Worm (Caenorhabditis elegans) whole organism, young adult: ENCODE measurements around the gene H04M03.12.

Experiments
- B0019.2 ChIP-seq: fragments of 200-800 bp; sonication (Bioruptor generic); conservative IDR thresholded peaks from 2 replicates; pipeline ENCODE4 v1.3.6; 2022; ENCODE audit warnings: missing genetic modification reagents, missing genetic modification characterization, missing compliant biosample characterization
- C17E4.6 ChIP-seq: fragments of 200-800 bp; sonication (Bioruptor generic); IDR thresholded peaks from 2 replicates; pipeline ENCODE4 v1.3.6; 2022; ENCODE audit warnings: missing genetic modification reagents, missing genetic modification characterization, missing compliant biosample characterization
- F33H1.4 ChIP-seq: fragments of 200-800 bp; sonication (Bioruptor generic); IDR thresholded peaks from 2 replicates; pipeline ENCODE4 v1.3.6; 2022; ENCODE audit warnings: missing genetic modification reagents, missing genetic modification characterization, missing compliant biosample characterization
- F52B5.7 ChIP-seq: sonication (generic microtip); optimal IDR thresholded peaks from 2 replicates; lab custom pipeline; 2016; ENCODE audit warnings: mild to moderate bottlenecking, missing genetic modification characterization, missing compliant biosample characterization
- K12H6.12 ChIP-seq: fragments of 200-800 bp; sonication (Bioruptor generic); optimal IDR thresholded peaks from 2 replicates; lab custom pipeline; 2018; ENCODE audit warnings: mild to moderate bottlenecking, missing genetic modification characterization, missing compliant biosample characterization
- Y95B8A.8 ChIP-seq: fragments of 200-800 bp; sonication (Bioruptor generic); IDR thresholded peaks from 2 replicates; pipeline ENCODE4 v1.3.6; 2022; ENCODE audit warnings: missing genetic modification reagents, missing genetic modification characterization, missing compliant biosample characterization
- ZK185.1 ChIP-seq: sonication (generic microtip); optimal IDR thresholded peaks from 2 replicates; lab custom pipeline; 2016; ENCODE audit warnings: mild to moderate bottlenecking, missing genetic modification characterization, missing compliant biosample characterization; ENCODE audit not compliant: poor library complexity, severe bottlenecking
- ama-1 ChIP-seq, 3 experiments: fragments of 150-350 bp in 1 of 3; sonication (generic microtip) in 2 of 3; optimal IDR thresholded peaks; 2 replicates each; lab custom pipeline; 2014 to 2018; ENCODE audit warnings: missing biosample characterization in 2 of 3, missing genetic modification characterization in 2 of 3, missing genetic modification reagents in 2 of 3
- athp-1 ChIP-seq: sonication (generic microtip); optimal IDR thresholded peaks from 2 replicates; lab custom pipeline; 2017; ENCODE audit warnings: mild to moderate bottlenecking, missing genetic modification characterization, missing compliant biosample characterization
- attf-5 ChIP-seq: fragments of 200-800 bp; sonication (Bioruptor generic); optimal IDR thresholded peaks from 2 replicates; lab custom pipeline; 2018; ENCODE audit warnings: mild to moderate bottlenecking, missing genetic modification characterization, missing compliant biosample characterization
- bed-1 ChIP-seq: fragments of 200-800 bp; sonication (Bioruptor generic); IDR thresholded peaks from 2 replicates; pipeline ENCODE4 v1.3.6; 2022; ENCODE audit warnings: missing genetic modification reagents, missing genetic modification characterization, missing compliant biosample characterization
- cebp-1 ChIP-seq, 2 experiments: fragments of 200-800 bp in 1 of 2; sonication (Bioruptor generic) in 1 of 2; sonication (generic microtip) in 1 of 2; IDR thresholded peaks in 1 of 2; optimal IDR thresholded peaks in 1 of 2; 2 replicates each; pipeline versions ENCODE4 v1.3.6 to Lab custom; 2017 to 2022; ENCODE audit warnings: missing compliant biosample characterization in 2 of 2, missing genetic modification characterization in 2 of 2, mild to moderate bottlenecking in 1 of 2, missing genetic modification reagents in 1 of 2, moderate library complexity in 1 of 2
- ceh-27 ChIP-seq: fragments of 200-800 bp; sonication (Bioruptor generic); optimal IDR thresholded peaks from 2 replicates; lab custom pipeline; 2018; ENCODE audit warnings: mild to moderate bottlenecking, missing genetic modification characterization, moderate library complexity, missing compliant biosample characterization
- ceh-40 ChIP-seq: fragments of 200-800 bp; sonication (Bioruptor generic); IDR thresholded peaks from 2 replicates; pipeline ENCODE4 v1.3.6; 2022; ENCODE audit warnings: missing genetic modification characterization, missing compliant biosample characterization
- ceh-58 ChIP-seq: fragments of 200-800 bp; sonication (Bioruptor generic); IDR thresholded peaks from 2 replicates; pipeline ENCODE4 v1.3.6; 2022; ENCODE audit warnings: missing genetic modification characterization, missing compliant biosample characterization
- ceh-91 ChIP-seq: fragments of 200-800 bp; sonication (Bioruptor generic); IDR thresholded peaks from 2 replicates; pipeline ENCODE4 v1.3.6; 2022; ENCODE audit warnings: missing genetic modification reagents, missing genetic modification characterization, missing compliant biosample characterization
- efl-1 ChIP-seq: fragments of 150-350 bp; optimal IDR thresholded peaks from 2 replicates; lab custom pipeline; 2014; ENCODE audit warnings: missing biosample characterization, missing genetic modification reagents, missing genetic modification characterization
- egrh-3 ChIP-seq: fragments of 200-800 bp; sonication (Bioruptor generic); IDR thresholded peaks from 2 replicates; pipeline ENCODE4 v1.3.6; 2022; ENCODE audit warnings: missing genetic modification reagents, missing genetic modification characterization, missing compliant biosample characterization
- hmg-20 ChIP-seq: fragments of 200-800 bp; sonication (Bioruptor generic); IDR thresholded peaks from 2 replicates; pipeline ENCODE4 v1.3.6; 2022; ENCODE audit warnings: missing genetic modification reagents, missing genetic modification characterization, missing compliant biosample characterization
- hrde-1 ChIP-seq: sonication (generic microtip); optimal IDR thresholded peaks from 2 replicates; lab custom pipeline; 2016; ENCODE audit warnings: missing genetic modification characterization, mild to moderate bottlenecking, missing compliant biosample characterization, moderate library complexity, missing genotype, missing genetic modification reagents, borderline replicate concordance
- hsf-1 ChIP-seq: fragments of 200-800 bp; sonication (Bioruptor generic); IDR thresholded peaks from 2 replicates; pipeline ENCODE4 v1.3.6; 2022; ENCODE audit warnings: missing genetic modification reagents, missing genetic modification characterization, missing compliant biosample characterization
- lag-1 ChIP-seq: fragments of 200-800 bp; sonication (Bioruptor generic); IDR thresholded peaks from 2 replicates; pipeline ENCODE4 v1.3.6; 2022; ENCODE audit warnings: missing genetic modification reagents, missing genetic modification characterization, missing compliant biosample characterization
- let-607 ChIP-seq, 2 experiments: fragments of 200-800 bp in 1 of 2; sonication (Bioruptor generic) in 1 of 2; sonication (generic microtip) in 1 of 2; optimal IDR thresholded peaks; 2 replicates each; lab custom pipeline; 2016 to 2018; ENCODE audit warnings: mild to moderate bottlenecking in 2 of 2, missing compliant biosample characterization in 2 of 2, missing genetic modification characterization in 2 of 2, moderate library complexity in 2 of 2, missing genotype in 1 of 2
- lin-26 ChIP-seq: fragments of 200-800 bp; sonication (Bioruptor generic); IDR thresholded peaks from 2 replicates; pipeline ENCODE4 v1.3.6; 2022; ENCODE audit warnings: missing genetic modification reagents, missing genetic modification characterization, missing compliant biosample characterization
- lin-40 ChIP-seq: sonication (generic microtip); optimal IDR thresholded peaks from 2 replicates; lab custom pipeline; 2016; ENCODE audit warnings: missing genetic modification characterization, mild to moderate bottlenecking, missing compliant biosample characterization, missing genotype, missing genetic modification reagents
- lir-1 ChIP-seq: fragments of 200-800 bp; sonication (Bioruptor generic); conservative IDR thresholded peaks from 2 replicates; pipeline ENCODE4 v1.3.6; 2022; ENCODE audit warnings: missing genetic modification reagents, missing genetic modification characterization, missing compliant biosample characterization
- lsl-1 ChIP-seq: fragments of 200-800 bp; sonication (Bioruptor generic); optimal IDR thresholded peaks from 2 replicates; lab custom pipeline; 2018; ENCODE audit warnings: mild to moderate bottlenecking, missing genetic modification characterization, moderate library complexity, missing compliant biosample characterization
- madf-10 ChIP-seq: sonication (generic microtip); optimal IDR thresholded peaks from 2 replicates; lab custom pipeline; 2016; ENCODE audit warnings: mild to moderate bottlenecking, missing genetic modification characterization, missing compliant biosample characterization
- nhr-120 ChIP-seq: fragments of 200-800 bp; sonication (Bioruptor generic); IDR thresholded peaks from 2 replicates; pipeline ENCODE4 v1.3.6; 2022; ENCODE audit warnings: missing genetic modification characterization, missing compliant biosample characterization
- nhr-80 ChIP-seq: sonication (generic microtip); optimal IDR thresholded peaks from 2 replicates; lab custom pipeline; 2016; ENCODE audit warnings: missing genetic modification characterization, missing compliant biosample characterization
- rcor-1 ChIP-seq: fragments of 200-800 bp; sonication (Bioruptor generic); IDR thresholded peaks from 2 replicates; pipeline ENCODE4 v1.3.6; 2022; ENCODE audit warnings: missing genetic modification reagents, missing genetic modification characterization, missing compliant biosample characterization
- rec-8 ChIP-seq, 2 experiments: sonication (generic microtip); optimal IDR thresholded peaks; 2 replicates each; lab custom pipeline; 2016; ENCODE audit warnings: mild to moderate bottlenecking in 2 of 2, missing genetic modification characterization in 2 of 2, missing genetic modification reagents in 2 of 2, missing genotype in 2 of 2, missing biosample characterization in 1 of 2, missing compliant biosample characterization in 1 of 2, moderate library complexity in 1 of 2
- repo-1 ChIP-seq: sonication (generic microtip); optimal IDR thresholded peaks from 2 replicates; lab custom pipeline; 2017; ENCODE audit warnings: mild to moderate bottlenecking, missing genetic modification characterization, missing compliant biosample characterization
- snpc-1.3 ChIP-seq: sonication (generic microtip); optimal IDR thresholded peaks from 2 replicates; lab custom pipeline; 2017; ENCODE audit warnings: missing genetic modification characterization, mild to moderate bottlenecking, missing compliant biosample characterization, antibody characterized with exemption, moderate library complexity, missing genotype, missing genetic modification reagents; ENCODE audit not compliant: insufficient read depth
- snpc-4 ChIP-seq, 5 experiments: fragments of 150-350 bp in 1 of 5; sonication (generic microtip) in 4 of 5; optimal IDR thresholded peaks; 2 replicates each; lab custom pipeline; 2014 to 2018; ENCODE audit warnings: missing genetic modification characterization in 5 of 5, missing biosample characterization in 3 of 5, antibody characterized with exemption in 2 of 5, mild to moderate bottlenecking in 2 of 5, missing compliant biosample characterization in 2 of 5, missing genotype in 2 of 5, moderate library complexity in 2 of 5, missing genetic modification reagents in 1 of 5
- tlf-1 ChIP-seq: fragments of 200-800 bp; sonication (Bioruptor generic); optimal IDR thresholded peaks from 2 replicates; lab custom pipeline; 2018; ENCODE audit warnings: mild to moderate bottlenecking, missing genetic modification characterization, missing compliant biosample characterization
- ztf-18 ChIP-seq: sonication (generic microtip); optimal IDR thresholded peaks from 2 replicates; lab custom pipeline; 2016; ENCODE audit warnings: missing genotype, mild to moderate bottlenecking, missing genetic modification characterization, missing compliant biosample characterization
- ztf-25 ChIP-seq: fragments of 200-800 bp; sonication (Bioruptor generic); IDR thresholded peaks from 2 replicates; pipeline ENCODE4 v1.3.6; 2022; ENCODE audit warnings: missing genetic modification reagents, missing genetic modification characterization, missing compliant biosample characterization
- ztf-26 ChIP-seq: sonication (generic microtip); optimal IDR thresholded peaks from 2 replicates; lab custom pipeline; 2017; ENCODE audit warnings: missing genetic modification characterization, missing compliant biosample characterization
- ztf-28 ChIP-seq: fragments of 200-800 bp; sonication (Bioruptor generic); IDR thresholded peaks from 2 replicates; pipeline ENCODE4 v1.3.6; 2022; ENCODE audit warnings: missing genetic modification reagents, missing genetic modification characterization, missing compliant biosample characterization

The H04M03.12 gene

DNA sequence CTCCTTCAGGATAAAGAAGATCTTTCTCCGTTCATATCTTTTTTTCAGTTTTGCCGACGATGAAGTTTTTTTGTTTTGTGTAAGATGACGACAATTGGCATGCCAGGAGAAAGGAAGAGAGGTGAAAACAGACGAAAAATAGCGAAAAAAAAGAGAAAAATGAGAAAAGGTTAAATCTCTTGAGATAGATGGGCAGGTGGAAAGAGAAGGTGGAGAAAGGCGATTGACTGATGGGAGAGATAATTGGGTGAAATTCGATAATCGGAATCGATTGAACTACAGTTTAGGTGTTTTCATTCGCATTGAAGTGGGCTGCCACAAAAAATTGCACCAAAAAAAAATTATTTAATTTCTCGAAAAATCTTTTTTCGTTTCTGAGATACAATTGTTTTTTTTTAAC lies 37.5 kb upstream of the H04M03.12 start:
- TF ChIP-seq B0019.2 (GFP tag; lab: Robert Waterston, UW) (no peak), bed-1 (GFP tag; lab: Robert Waterston, UW) (no peak), tlf-1 (GFP tag; lab: Kevin White, UChicago) (no peak), hmg-20 (no peak)
- TF ChIP-seq, all 124 proteins: peak for 0

DNA sequence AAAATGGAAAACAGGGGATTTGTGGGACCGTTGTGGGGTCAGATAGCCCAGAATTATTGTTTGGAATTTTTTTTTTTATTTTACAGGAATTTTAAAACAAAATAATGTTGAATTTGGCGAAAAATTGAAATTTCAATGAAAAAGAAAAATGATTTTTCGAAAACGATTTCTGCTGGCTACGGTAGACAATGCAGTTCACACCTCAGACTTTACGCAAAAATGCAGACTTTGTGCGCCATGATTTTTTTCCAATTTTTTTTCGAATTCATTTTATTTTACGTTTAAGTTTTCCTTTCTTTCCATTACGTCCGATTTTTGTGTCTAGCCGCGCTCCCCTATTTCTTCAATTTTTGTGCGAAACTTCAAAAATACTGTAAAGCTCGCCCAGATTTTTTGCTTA lies 36.8 kb upstream of the H04M03.12 start:
- TF ChIP-seq lsl-1 (GFP tag; lab: Kevin White, UChicago) (peak; percentile 79), F33H1.4 (GFP tag; lab: Robert Waterston, UW) (0 out of 2 replicates have a peak, but pooled peaks have one; percentile 15), C17E4.6 (GFP tag; lab: Robert Waterston, UW) (no peak), snpc-4 (GFP tag; optimal IDR thresholded peaks at IDR 0.05; lab: Kevin White, UChicago) (peak; percentile 18), snpc-4 (tag; optimal IDR thresholded peaks at IDR 0.05; lab: Kevin White, UChicago) (peak in 3 of 4 experiments; percentile 34 to 83 (median 78)), athp-1 (tag; lab: Kevin White, UChicago) (no peak)

DNA sequence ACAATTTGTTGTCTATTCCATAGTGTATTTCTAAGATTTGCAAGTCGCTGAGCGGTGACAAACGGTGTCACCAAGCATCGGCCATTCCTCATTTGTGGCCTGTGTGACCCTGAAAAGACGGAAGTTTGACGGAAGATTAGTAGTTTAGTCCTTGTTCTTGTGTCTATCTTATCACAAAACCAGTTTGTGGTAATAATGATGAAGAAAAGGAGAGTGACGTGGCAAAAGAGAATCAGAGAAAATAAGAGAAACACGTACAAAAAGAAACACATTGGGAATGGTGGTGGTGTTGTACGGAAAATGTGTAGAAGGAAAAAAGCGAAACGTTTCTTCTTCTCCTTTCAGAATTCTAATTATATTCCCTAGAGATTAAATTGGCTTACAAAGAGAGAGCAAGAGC lies 36.0 kb upstream of the H04M03.12 start, which contains the start of gene mcu-1:
Gene mcu-1, minus strand, starts transcription at position 109 of the 400 bp plus-strand sequence.
- TF ChIP-seq lag-1 (GFP tag; lab: Robert Waterston, UW) (no peak), tlf-1 (GFP tag; lab: Kevin White, UChicago) (no peak), nhr-80 (tag; lab: Kevin White, UChicago) (peak; percentile 9), efl-1 (GFP tag; lab: Kevin White, UChicago) (no peak), F52B5.7 (no peak), ztf-26 (no peak), hsf-1 (GFP tag; lab: Robert Waterston, UW) (no peak), rec-8 (tag; optimal IDR thresholded peaks at IDR 0.05; lab: Kevin White, UChicago) (no peak), ztf-25 (GFP tag; lab: Robert Waterston, UW) (no peak), hrde-1 (tag; lab: Kevin White, UChicago) (no peak), F33H1.4 (GFP tag; lab: Robert Waterston, UW) (no peak), ceh-27 (GFP tag; lab: Kevin White, UChicago) (no peak), ceh-40 (GFP tag; lab: Robert Waterston, UW) (no peak), cebp-1 (GFP tag; IDR thresholded peaks at IDR 0.05; lab: Robert Waterston, UW) (no peak), cebp-1 (tag; optimal IDR thresholded peaks at IDR 0.05; lab: Kevin White, UChicago) (no peak), lin-40 (tag; lab: Kevin White, UChicago) (peak; percentile 12), ceh-91 (GFP tag; lab: Robert Waterston, UW) (no peak), let-607 (tag; optimal IDR thresholded peaks at IDR 0.05; lab: Kevin White, UChicago) (peak in 1 of 2 experiments; percentile 27), madf-10 (tag; lab: Kevin White, UChicago) (no peak), athp-1 (tag; lab: Kevin White, UChicago) (no peak)

DNA sequence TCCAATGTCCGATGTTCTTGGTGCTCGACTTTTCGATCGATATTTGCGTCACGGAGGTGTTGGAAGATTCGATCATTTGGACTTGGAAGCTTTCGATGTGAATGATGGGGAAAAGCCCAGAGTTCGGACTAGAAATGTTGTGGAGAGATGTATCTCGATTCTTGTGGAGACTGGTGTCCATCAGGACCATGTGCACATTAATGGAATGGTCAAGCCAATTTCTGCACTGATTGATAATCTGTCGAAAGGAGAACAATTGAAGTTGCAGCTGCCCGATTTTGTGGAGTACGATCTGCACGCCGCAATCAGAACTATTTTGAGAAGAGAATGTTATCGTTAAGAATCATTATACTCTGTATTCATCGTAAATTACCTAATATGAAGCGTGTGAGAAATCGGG lies 34.0 kb upstream of the H04M03.12 start:
- TF ChIP-seq snpc-1.3 (tag; lab: Kevin White, UChicago) (no peak), attf-5 (GFP tag; lab: Kevin White, UChicago) (no peak), Y95B8A.8 (no peak), ceh-58 (no peak), lin-40 (tag; lab: Kevin White, UChicago) (no peak), lir-1 (GFP tag; lab: Robert Waterston, UW) (no peak), F52B5.7 (peak; percentile 49), efl-1 (GFP tag; lab: Kevin White, UChicago) (no peak), ztf-28 (GFP tag; lab: Robert Waterston, UW) (no peak), ceh-40 (GFP tag; lab: Robert Waterston, UW) (no peak), rcor-1 (GFP tag; lab: Robert Waterston, UW) (no peak), egrh-3 (GFP tag; lab: Robert Waterston, UW) (no peak), lin-26 (no peak), ama-1 (optimal IDR thresholded peaks at IDR 0.05; lab: Kevin White, UChicago) (no peak), ama-1 (GFP tag; optimal IDR thresholded peaks at IDR 0.05; lab: Kevin White, UChicago) (no peak), snpc-4 (GFP tag; optimal IDR thresholded peaks at IDR 0.05; lab: Kevin White, UChicago) (no peak), snpc-4 (tag; optimal IDR thresholded peaks at IDR 0.05; lab: Kevin White, UChicago) (peak in 1 of 4 experiments; percentile 62), K12H6.12 (tag; lab: Kevin White, UChicago) (no peak), nhr-120 (no peak), F33H1.4 (GFP tag; lab: Robert Waterston, UW) (no peak), ZK185.1 (tag; lab: Kevin White, UChicago) (no peak), repo-1 (tag; lab: Kevin White, UChicago) (peak; percentile 42), ztf-18 (tag; lab: Kevin White, UChicago) (no peak)
